Fruit fly (Drosophila melanogaster): Measurements from ENCODE around the gene CG42750.
A peak's percentile ranks its signal among the peaks of the same experiment; 100 is the strongest.

The CG42750 gene

dm6 chr2L:18184648-18185243, 90.8 kb downstream of the CG42750 start, which contains the start of gene Ptp36E (continued):
- no peak for TF ChIP-seq CG7271 (tag; optimal IDR thresholded peaks at IDR 0.05)
- no peak for TF ChIP-seq CG9876 (GFP tag; optimal IDR thresholded peaks at IDR 0.05)
- peak; percentile 42 for TF ChIP-seq CG4820 (GFP tag; optimal IDR thresholded peaks at IDR 0.05)
- peak; percentile 87 for TF ChIP-seq Sox102F (GFP tag; optimal IDR thresholded peaks at IDR 0.05)
- peak; percentile 39 for TF ChIP-seq CG43689 (GFP tag; IDR thresholded peaks at IDR 0.05)
- peak; percentile 54 for TF ChIP-seq ssp (GFP tag; IDR thresholded peaks at IDR 0.05)
- TF ChIP-seq en (GFP tag; optimal IDR thresholded peaks at IDR 0.05): no peak
- TF ChIP-seq CG13296 (GFP tag; optimal IDR thresholded peaks at IDR 0.05): peak; percentile 85
- no peak for TF ChIP-seq CG4854 (GFP tag; optimal IDR thresholded peaks at IDR 0.05)
- TF ChIP-seq kni (GFP tag; optimal IDR thresholded peaks at IDR 0.05): no peak
- TF ChIP-seq D19A (tag; optimal IDR thresholded peaks at IDR 0.05): no peak
- peak; percentile 74 for TF ChIP-seq CG9437 (GFP tag; optimal IDR thresholded peaks at IDR 0.05)
- no peak for TF ChIP-seq z (GFP tag; IDR thresholded peaks at IDR 0.05)
- no peak for TF ChIP-seq CG33213 (GFP tag; optimal IDR thresholded peaks at IDR 0.05)
- TF ChIP-seq CG10543 (GFP tag; optimal IDR thresholded peaks at IDR 0.05): peak; percentile 73
- TF ChIP-seq pita (GFP tag; optimal IDR thresholded peaks at IDR 0.05): no peak
- no peak for TF ChIP-seq CG42726 (GFP tag; IDR thresholded peaks at IDR 0.05; ENCODE audit: partially characterized antibody)
- TF ChIP-seq Xbp1 (GFP tag; optimal IDR thresholded peaks at IDR 0.05): peak; percentile 58
- TF ChIP-seq CG15073 (GFP tag; optimal IDR thresholded peaks at IDR 0.05): no peak
- peak; percentile 75 for TF ChIP-seq Asciz (GFP tag; optimal IDR thresholded peaks at IDR 0.05)
- no peak for TF ChIP-seq dan (GFP tag; IDR thresholded peaks at IDR 0.05)
- no peak for TF ChIP-seq Dip3 (GFP tag; optimal IDR thresholded peaks at IDR 0.05)
- peak; percentile 72 for TF ChIP-seq CG6254 (GFP tag; optimal IDR thresholded peaks at IDR 0.05)
- no peak for TF ChIP-seq pros (GFP tag; optimal IDR thresholded peaks at IDR 0.05)
- TF ChIP-seq CG17359 (tag; optimal IDR thresholded peaks at IDR 0.05): peak; percentile 86
- TF ChIP-seq CG14860 (GFP tag; IDR thresholded peaks at IDR 0.05; ENCODE audit: partially characterized antibody): no peak
- peak; percentile 76 for TF ChIP-seq seq (GFP tag; IDR thresholded peaks at IDR 0.05)
- peak; percentile 68 for TF ChIP-seq CG18764 (GFP tag; optimal IDR thresholded peaks at IDR 0.05)
- no peak for TF ChIP-seq cg (GFP tag; optimal IDR thresholded peaks at IDR 0.05)
- TF ChIP-seq Hr51 (GFP tag; optimal IDR thresholded peaks at IDR 0.05): peak in 1 of 2 experiments; percentile 83
- no peak for TF ChIP-seq Poxn (GFP tag; IDR thresholded peaks at IDR 0.05)
- TF ChIP-seq tap (tag; optimal IDR thresholded peaks at IDR 0.05): peak; percentile 73
- TF ChIP-seq dysf (GFP tag; IDR thresholded peaks at IDR 0.05): peak; percentile 84
- TF ChIP-seq CG17361 (GFP tag; IDR thresholded peaks at IDR 0.05): peak; percentile 89; the same call in 2 of the 3 replicates
- peak; percentile 8 for TF ChIP-seq CG5245 (GFP tag; optimal IDR thresholded peaks at IDR 0.05)
- TF ChIP-seq cwo (GFP tag; optimal IDR thresholded peaks at IDR 0.05): peak; percentile 87
- TF ChIP-seq Awh (GFP tag; IDR thresholded peaks at IDR 0.05): peak; percentile 65
- no peak for TF ChIP-seq CG15479 (GFP tag; optimal IDR thresholded peaks at IDR 0.05)
- peak; percentile 81 for TF ChIP-seq CG32772 (GFP tag; IDR thresholded peaks at IDR 0.05)
- no peak for TF ChIP-seq Bgb (GFP tag; IDR thresholded peaks at IDR 0.05; ENCODE audit: partially characterized antibody)
- TF ChIP-seq Dfd (GFP tag; optimal IDR thresholded peaks at IDR 0.05): no peak
- TF ChIP-seq Six4 (GFP tag; optimal IDR thresholded peaks at IDR 0.05): peak; percentile 57
- TF ChIP-seq grau (tag; optimal IDR thresholded peaks at IDR 0.05): peak; percentile 90
- TF ChIP-seq CG8924 (tag; optimal IDR thresholded peaks at IDR 0.05): peak; percentile 85
- TF ChIP-seq gsb-n (tag; optimal IDR thresholded peaks at IDR 0.05): peak; percentile 63
- TF ChIP-seq CG14710 (tag; optimal IDR thresholded peaks at IDR 0.05): no peak
- no peak for TF ChIP-seq grn (GFP tag; optimal IDR thresholded peaks at IDR 0.05)
- peak; percentile 42 for TF ChIP-seq bab2 (GFP tag; optimal IDR thresholded peaks at IDR 0.05)
- peak; percentile 86 for TF ChIP-seq CG10209 (GFP tag; optimal IDR thresholded peaks at IDR 0.05)
- peak; percentile 84 for TF ChIP-seq CG14441 (GFP tag; IDR thresholded peaks at IDR 0.05)

Measured in whole organism, embryonic.